Fruit fly (Drosophila melanogaster): ENCODE data around the gene CG32017.

- TF ChIP-seq sima (GFP tag; optimal IDR thresholded peaks at IDR 0.05) (no peak), ash1 (GFP tag; optimal IDR thresholded peaks at IDR 0.05) (no peak), pita (GFP tag; optimal IDR thresholded peaks at IDR 0.05) (no peak), sd (tag; optimal IDR thresholded peaks at IDR 0.05) (no peak), Ets65A (GFP tag) (no peak), D19A (tag; optimal IDR thresholded peaks at IDR 0.05) (no peak), Lpt (GFP tag; optimal IDR thresholded peaks at IDR 0.05) (no peak), CG34422 (GFP tag; IDR thresholded peaks at IDR 0.05) (no peak), CG6683 (GFP tag; optimal IDR thresholded peaks at IDR 0.05) (no peak), Hr78 (GFP tag; optimal IDR thresholded peaks at IDR 0.05) (no peak), D19B (GFP tag; optimal IDR thresholded peaks at IDR 0.05) (no peak), CG11504 (tag; optimal IDR thresholded peaks at IDR 0.05) (no peak), CG32767 (GFP tag; IDR thresholded peaks at IDR 0.05) (no peak), gsb-n (tag; optimal IDR thresholded peaks at IDR 0.05) (no peak)
Measured at dm6 chr4:1182809-1183208, 20.9 kb upstream of the CG32017 start.
